Fruit fly (Drosophila melanogaster): ENCODE data around the gene CG32264.

The CG32264 gene

dm6 chr3L:3770823-3771222, 35.4 kb downstream of the CG32264 start:
- no peak for TF ChIP-seq ttk (optimal IDR thresholded peaks at IDR 0.05)
- TF ChIP-seq h (optimal IDR thresholded peaks at IDR 0.05) = no peak
- no peak for TF ChIP-seq psq (optimal IDR thresholded peaks at IDR 0.05)
- TF ChIP-seq Myc (optimal IDR thresholded peaks at IDR 0.05) = no peak
- TF ChIP-seq insv (optimal IDR thresholded peaks at IDR 0.05) = no peak
- no peak for TF ChIP-seq Sin3A (optimal IDR thresholded peaks at IDR 0.05)

- no peak for TF ChIP-seq Myc (optimal IDR thresholded peaks at IDR 0.05)
- no peak for TF ChIP-seq h (optimal IDR thresholded peaks at IDR 0.05)
- TF ChIP-seq Sin3A (optimal IDR thresholded peaks at IDR 0.05) = no peak
- TF ChIP-seq ttk (optimal IDR thresholded peaks at IDR 0.05) = no peak
- TF ChIP-seq insv (optimal IDR thresholded peaks at IDR 0.05) = no peak
- no peak for TF ChIP-seq psq (optimal IDR thresholded peaks at IDR 0.05)
These were observed 37.1 kb downstream of the CG32264 start for dm6 chr3L:3769157-3769556.

- no peak for TF ChIP-seq psq (optimal IDR thresholded peaks at IDR 0.05)
- TF ChIP-seq insv (optimal IDR thresholded peaks at IDR 0.05) = no peak
- no peak for TF ChIP-seq h (optimal IDR thresholded peaks at IDR 0.05)
- no peak for TF ChIP-seq Sin3A (optimal IDR thresholded peaks at IDR 0.05)
- no peak for TF ChIP-seq Myc (optimal IDR thresholded peaks at IDR 0.05)
- no peak for TF ChIP-seq ttk (optimal IDR thresholded peaks at IDR 0.05)
These were observed 38.4 kb downstream of the CG32264 start for dm6 chr3L:3767825-3768224.

DNA sequence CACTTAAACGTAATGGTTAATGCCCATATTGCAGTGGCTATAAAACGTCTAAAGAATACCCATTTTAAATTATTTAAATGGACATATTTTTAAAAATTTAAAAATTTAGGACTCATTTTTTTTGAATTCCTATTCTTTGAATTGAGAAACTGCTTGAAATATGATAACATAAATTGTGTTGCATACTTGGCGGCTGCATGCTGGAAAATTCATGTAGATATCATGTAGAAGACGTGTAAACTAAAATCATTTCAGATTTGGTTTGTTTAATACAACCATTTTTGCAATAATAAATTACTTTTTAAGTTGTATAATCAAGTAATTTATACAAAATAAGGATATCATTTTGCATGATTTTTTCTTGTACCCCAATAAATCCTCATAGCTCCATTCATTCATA, 39.6 kb downstream of the CG32264 start:
- TF ChIP-seq psq (optimal IDR thresholded peaks at IDR 0.05) = no peak
- TF ChIP-seq insv (optimal IDR thresholded peaks at IDR 0.05) = no peak
- TF ChIP-seq Myc (optimal IDR thresholded peaks at IDR 0.05) = no peak
- no peak for TF ChIP-seq ttk (optimal IDR thresholded peaks at IDR 0.05)
- no peak for TF ChIP-seq Sin3A (optimal IDR thresholded peaks at IDR 0.05)
- no peak for TF ChIP-seq h (optimal IDR thresholded peaks at IDR 0.05)

dm6 chr3L:3765782-3766520, 40.3 kb downstream of the CG32264 start:
- TF ChIP-seq insv (optimal IDR thresholded peaks at IDR 0.05) (no peak), ttk (optimal IDR thresholded peaks at IDR 0.05) (no peak), psq (optimal IDR thresholded peaks at IDR 0.05) (no peak), Myc (optimal IDR thresholded peaks at IDR 0.05) (no peak)

DNA sequence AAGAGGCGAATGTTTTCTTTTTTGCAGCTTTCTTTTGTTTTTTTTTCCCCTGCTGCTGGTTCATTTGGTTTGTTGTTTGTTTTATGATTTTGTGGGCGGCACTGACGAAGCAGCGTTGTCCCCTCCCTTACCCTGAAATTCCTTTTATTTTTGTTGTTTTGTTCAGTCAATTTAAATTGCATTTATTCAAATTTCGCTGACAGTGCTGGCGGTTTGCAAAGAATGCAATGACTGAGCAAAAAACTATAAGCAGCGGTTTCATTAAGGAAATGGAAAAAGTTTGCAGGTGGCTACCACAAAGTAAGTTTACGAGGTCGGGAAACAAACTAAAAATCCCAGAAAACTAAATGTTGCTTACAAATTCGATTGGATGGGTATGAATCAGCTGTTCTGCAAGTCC, 41.9 kb downstream of the CG32264 start:
- no peak for TF ChIP-seq ttk (optimal IDR thresholded peaks at IDR 0.05)
- no peak for TF ChIP-seq psq (optimal IDR thresholded peaks at IDR 0.05)
- no peak for TF ChIP-seq Sin3A (optimal IDR thresholded peaks at IDR 0.05)
- no peak for TF ChIP-seq Myc (optimal IDR thresholded peaks at IDR 0.05)
- TF ChIP-seq insv (optimal IDR thresholded peaks at IDR 0.05) = no peak
- TF ChIP-seq h (optimal IDR thresholded peaks at IDR 0.05) = no peak

DNA sequence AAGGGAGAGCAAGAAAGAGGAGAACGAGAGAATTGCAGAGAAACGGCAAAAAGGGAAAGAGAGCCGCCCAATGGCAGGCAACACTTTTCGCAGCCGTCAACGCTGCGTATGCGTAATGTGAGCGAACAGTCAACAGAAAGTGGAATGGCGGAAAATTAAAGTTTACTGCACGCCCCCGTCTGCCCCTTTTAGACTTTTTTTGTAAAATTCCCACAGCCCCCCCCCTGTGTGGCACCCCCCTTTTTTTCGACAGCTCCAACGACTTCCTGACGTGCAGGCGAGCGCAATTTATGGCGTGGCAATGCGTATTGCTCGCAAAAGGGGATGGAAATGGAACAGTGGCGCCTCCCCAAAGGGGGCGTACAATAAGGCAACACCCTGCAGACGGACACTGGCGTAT, 42.9 kb downstream of the CG32264 start:
- TF ChIP-seq Myc (optimal IDR thresholded peaks at IDR 0.05) = no peak
- no peak for TF ChIP-seq Sin3A (optimal IDR thresholded peaks at IDR 0.05)
- TF ChIP-seq psq (optimal IDR thresholded peaks at IDR 0.05) = no peak
- TF ChIP-seq ttk (optimal IDR thresholded peaks at IDR 0.05) = no peak
- TF ChIP-seq h (optimal IDR thresholded peaks at IDR 0.05) = no peak
- no peak for TF ChIP-seq insv (optimal IDR thresholded peaks at IDR 0.05)

dm6 chr3L:3760395-3760997, 45.8 kb downstream of the CG32264 start:
- TF ChIP-seq h (optimal IDR thresholded peaks at IDR 0.05) (no peak), psq (optimal IDR thresholded peaks at IDR 0.05) (no peak), insv (optimal IDR thresholded peaks at IDR 0.05) (no peak), ttk (optimal IDR thresholded peaks at IDR 0.05) (no peak), Myc (optimal IDR thresholded peaks at IDR 0.05) (no peak), Sin3A (optimal IDR thresholded peaks at IDR 0.05) (no peak)

dm6 chr3L:3758603-3759002, 47.7 kb downstream of the CG32264 start:
- TF ChIP-seq Sin3A (optimal IDR thresholded peaks at IDR 0.05) (no peak), Myc (optimal IDR thresholded peaks at IDR 0.05) (no peak), psq (optimal IDR thresholded peaks at IDR 0.05) (no peak), insv (optimal IDR thresholded peaks at IDR 0.05) (no peak), h (optimal IDR thresholded peaks at IDR 0.05) (no peak), ttk (optimal IDR thresholded peaks at IDR 0.05) (no peak)

dm6 chr3L:3755713-3756112, 50.5 kb downstream of the CG32264 start:
- no peak for TF ChIP-seq insv (optimal IDR thresholded peaks at IDR 0.05)
- no peak for TF ChIP-seq psq (optimal IDR thresholded peaks at IDR 0.05)
- no peak for TF ChIP-seq ttk (optimal IDR thresholded peaks at IDR 0.05)
- TF ChIP-seq Sin3A (optimal IDR thresholded peaks at IDR 0.05) = no peak
- TF ChIP-seq Myc (optimal IDR thresholded peaks at IDR 0.05) = no peak
- TF ChIP-seq h (optimal IDR thresholded peaks at IDR 0.05) = no peak

dm6 chr3L:3755101-3755500, 51.2 kb downstream of the CG32264 start, which contains the start of gene ppk27:
ppk27 (minus strand) TSS chr3L:3755201.
- TF ChIP-seq psq (optimal IDR thresholded peaks at IDR 0.05) (no peak), insv (optimal IDR thresholded peaks at IDR 0.05) (no peak), Sin3A (optimal IDR thresholded peaks at IDR 0.05) (no peak), ttk (optimal IDR thresholded peaks at IDR 0.05) (no peak), h (optimal IDR thresholded peaks at IDR 0.05) (no peak), Myc (optimal IDR thresholded peaks at IDR 0.05) (no peak)

dm6 chr3L:3753636-3754035, 52.6 kb downstream of the CG32264 start:
- TF ChIP-seq ttk (optimal IDR thresholded peaks at IDR 0.05) = no peak
- no peak for TF ChIP-seq Sin3A (optimal IDR thresholded peaks at IDR 0.05)
- TF ChIP-seq insv (optimal IDR thresholded peaks at IDR 0.05) = no peak
- TF ChIP-seq psq (optimal IDR thresholded peaks at IDR 0.05) = no peak
- no peak for TF ChIP-seq Myc (optimal IDR thresholded peaks at IDR 0.05)
- TF ChIP-seq h (optimal IDR thresholded peaks at IDR 0.05) = no peak

All from Kc167 (cell line).